Worm (Caenorhabditis elegans): ENCODE data around the gene F56A8.3.

F56A8.3 gene

ce11 chrIII:13276958-13277357, 20.3 kb downstream of the F56A8.3 start, which contains the start of gene unc-64:
Gene unc-64, plus strand, starts transcription at chrIII:13277258.
- TF ChIP-seq nhr-25 (tag; optimal IDR thresholded peaks at IDR 0.05) (no peak), nhr-12 (tag; optimal IDR thresholded peaks at IDR 0.05) (no peak), lsy-12 (tag; optimal IDR thresholded peaks at IDR 0.05) (no peak), lin-39 (tag; optimal IDR thresholded peaks at IDR 0.05) (no peak), nfya-1 (tag; optimal IDR thresholded peaks at IDR 0.05; ENCODE audit: insufficient read depth) (no peak), R02D3.7 (tag; optimal IDR thresholded peaks at IDR 0.05) (no peak), nhr-67 (tag; optimal IDR thresholded peaks at IDR 0.05) (no peak), egl-5 (tag; optimal IDR thresholded peaks at IDR 0.05) (no peak)

DNA sequence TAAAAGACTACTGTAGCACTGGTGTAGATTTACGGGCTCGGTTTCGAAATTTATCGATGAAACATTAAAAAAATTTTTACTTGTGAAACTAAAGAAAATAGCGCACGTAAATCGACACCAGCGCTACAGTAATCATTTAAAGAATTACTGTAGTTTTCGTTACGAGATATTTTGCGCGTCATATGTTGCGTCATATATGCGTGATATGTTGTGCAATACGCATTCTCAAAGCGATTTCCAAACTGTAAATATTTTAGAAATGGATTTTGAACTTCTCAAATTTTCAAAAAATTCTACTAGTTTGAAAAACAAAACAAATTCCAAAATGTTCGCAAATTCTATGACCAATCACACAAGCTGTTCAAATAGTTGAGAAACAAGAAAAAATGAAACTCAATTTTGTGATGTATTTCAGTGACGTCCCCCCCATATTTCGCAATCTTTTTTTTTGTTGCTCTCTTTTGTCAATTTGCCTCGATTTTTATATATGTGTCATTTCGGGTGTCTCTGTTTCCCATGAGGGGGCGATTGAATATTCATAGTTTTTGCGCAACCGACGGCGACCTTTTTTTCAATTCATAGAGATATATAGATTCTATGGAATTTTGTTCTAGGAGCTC, 21.3 kb downstream of the F56A8.3 start:
- TF ChIP-seq nhr-76 (tag; optimal IDR thresholded peaks at IDR 0.05) (no peak), nfya-1 (tag; optimal IDR thresholded peaks at IDR 0.05; ENCODE audit: insufficient read depth) (peak; percentile 39), fkh-10 (GFP tag; optimal IDR thresholded peaks at IDR 0.05) (peak; percentile 9), nhr-237 (tag; optimal IDR thresholded peaks at IDR 0.05) (no peak)

DNA sequence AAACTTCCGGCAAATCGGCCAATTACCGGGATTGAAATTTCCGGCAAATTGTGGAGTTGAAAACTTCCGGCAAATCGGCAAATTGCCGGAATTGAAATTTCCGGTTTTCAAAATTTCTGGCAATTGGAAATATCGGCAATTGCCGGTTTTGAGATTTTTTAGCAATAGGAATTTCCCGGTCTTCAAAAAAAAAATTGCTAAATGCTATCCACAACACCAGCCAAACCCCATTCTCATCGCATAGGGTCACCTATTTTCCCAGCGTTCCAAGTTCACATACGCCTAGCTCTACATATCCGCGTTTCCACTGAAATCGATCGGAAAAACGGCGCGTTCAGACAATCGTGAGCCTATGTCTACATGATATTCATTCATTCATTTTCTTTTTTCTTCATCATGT, 28.7 kb downstream of the F56A8.3 start, which contains the start of gene F56A8.8:
Gene F56A8.8 (plus strand): TSS at position 301 of the 400 bp plus-strand sequence.
- TF ChIP-seq unc-62 (GFP tag; optimal IDR thresholded peaks at IDR 0.05) (no peak), unc-39 (tag; optimal IDR thresholded peaks at IDR 0.05) (no peak), daf-12 (tag; optimal IDR thresholded peaks at IDR 0.05) (no peak), hmg-11 (tag; optimal IDR thresholded peaks at IDR 0.05) (no peak), nfya-1 (tag; optimal IDR thresholded peaks at IDR 0.05; ENCODE audit: insufficient read depth) (no peak)

ce11 chrIII:13292971-13293514, 36.4 kb downstream of the F56A8.3 start, which contains the start of gene set-25:
Gene set-25, minus strand, starts transcription at chrIII:13293090.
- TF ChIP-seq elt-2 (tag; optimal IDR thresholded peaks at IDR 0.05), result peak; percentile 11
- TF ChIP-seq ceh-28 (tag; optimal IDR thresholded peaks at IDR 0.05), result peak; percentile 10
- peak; percentile 5 for TF ChIP-seq lin-39 (tag; optimal IDR thresholded peaks at IDR 0.05)

ce11 chrIII:13296289-13296874, 39.7 kb downstream of the F56A8.3 start, which contains the start of gene npp-18:
Gene npp-18, plus strand, starts transcription at chrIII:13296853.
- peak; percentile 68 for TF ChIP-seq pha-4 (tag; optimal IDR thresholded peaks at IDR 0.05)
- peak; percentile 16 for TF ChIP-seq snpc-4 (tag; optimal IDR thresholded peaks at IDR 0.05)
- TF ChIP-seq lin-15B (tag; optimal IDR thresholded peaks at IDR 0.05), result peak; percentile 89
- peak; percentile 59 for TF ChIP-seq nhr-23 (tag; optimal IDR thresholded peaks at IDR 0.05)
- peak; percentile 19 for TF ChIP-seq elt-2 (tag; optimal IDR thresholded peaks at IDR 0.05)

DNA sequence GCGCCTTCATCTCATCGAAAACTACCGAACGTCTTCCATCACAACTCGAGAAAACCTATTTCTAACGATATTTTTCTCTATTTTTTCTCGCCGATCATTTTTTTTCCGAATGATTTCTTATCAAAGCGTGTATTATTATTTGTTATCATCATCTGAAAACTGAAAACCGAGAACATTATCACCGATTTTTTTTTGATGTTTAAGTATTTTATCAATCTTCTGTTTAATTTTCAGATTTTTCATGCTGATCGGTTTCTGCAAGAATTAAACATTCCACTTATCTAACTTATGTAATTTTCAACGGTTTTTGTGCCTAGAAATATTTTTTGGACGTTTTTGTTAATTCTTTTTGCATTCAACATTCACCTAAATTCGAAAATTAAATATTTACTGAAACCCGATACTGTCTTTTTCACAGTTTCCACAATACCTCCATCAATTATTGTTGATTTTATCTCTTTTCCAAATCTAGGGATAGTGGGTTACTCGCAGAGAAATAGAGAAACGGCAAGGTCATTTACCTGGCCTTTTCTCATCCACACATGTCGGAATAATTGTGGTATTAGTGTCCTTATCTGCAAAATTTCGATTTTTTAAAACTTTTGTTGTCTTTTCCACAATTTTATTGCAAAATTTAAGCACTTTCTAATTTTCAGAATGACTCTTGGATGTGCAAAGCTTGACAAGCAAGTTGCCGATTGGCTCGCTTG, 42.2 kb downstream of the F56A8.3 start, which contains the start of gene pgm-2:
Gene pgm-2 (plus strand): TSS at position 657 of the 710 bp plus-strand sequence.
- TF ChIP-seq elt-2 (tag; optimal IDR thresholded peaks at IDR 0.05), result peak; percentile 77
- TF ChIP-seq fkh-2 (tag; optimal IDR thresholded peaks at IDR 0.05), result no peak
- TF ChIP-seq ZK546.5 (tag; optimal IDR thresholded peaks at IDR 0.05), result no peak
- no peak for TF ChIP-seq nhr-12 (tag; optimal IDR thresholded peaks at IDR 0.05)
- peak; percentile 76 for TF ChIP-seq nhr-25 (tag; optimal IDR thresholded peaks at IDR 0.05)
- no peak for TF ChIP-seq eor-1 (tag; optimal IDR thresholded peaks at IDR 0.05)
- TF ChIP-seq ceh-82 (tag; optimal IDR thresholded peaks at IDR 0.05), result no peak
- TF ChIP-seq sea-2 (GFP tag; optimal IDR thresholded peaks at IDR 0.05), result no peak
- TF ChIP-seq pha-4 (tag; optimal IDR thresholded peaks at IDR 0.05), result peak; percentile 22
- no peak for TF ChIP-seq ztf-11 (tag; optimal IDR thresholded peaks at IDR 0.05)
- TF ChIP-seq ceh-9 (tag; optimal IDR thresholded peaks at IDR 0.05), result no peak
- no peak for TF ChIP-seq zag-1 (tag; optimal IDR thresholded peaks at IDR 0.05)
- peak; percentile 23 for TF ChIP-seq elt-1 (tag; optimal IDR thresholded peaks at IDR 0.05)
- no peak for TF ChIP-seq nhr-237 (tag; optimal IDR thresholded peaks at IDR 0.05)
- no peak for TF ChIP-seq nhr-28 (tag; optimal IDR thresholded peaks at IDR 0.05)
- no peak for TF ChIP-seq lin-15B (tag; optimal IDR thresholded peaks at IDR 0.05)
- no peak for TF ChIP-seq nhr-76 (tag; optimal IDR thresholded peaks at IDR 0.05)
- TF ChIP-seq elt-3 (tag; optimal IDR thresholded peaks at IDR 0.05), result no peak
- TF ChIP-seq jun-1 (tag; optimal IDR thresholded peaks at IDR 0.05), result no peak
- TF ChIP-seq nhr-23 (tag; optimal IDR thresholded peaks at IDR 0.05), result peak; percentile 24
- TF ChIP-seq ceh-28 (tag; optimal IDR thresholded peaks at IDR 0.05), result no peak
- no peak for TF ChIP-seq egl-5 (tag; optimal IDR thresholded peaks at IDR 0.05)
- no peak for TF ChIP-seq lsy-12 (tag; optimal IDR thresholded peaks at IDR 0.05)
- no peak for TF ChIP-seq mdl-1 (tag; optimal IDR thresholded peaks at IDR 0.05)
- TF ChIP-seq pqm-1 (tag; optimal IDR thresholded peaks at IDR 0.05), result no peak

All from whole organism, L3 larva.